Fruit fly (Drosophila melanogaster): ENCODE data around the gene CG17633.
A peak's percentile ranks its signal among the peaks of the same experiment; 100 is the strongest.

CG17633 gene

DNA sequence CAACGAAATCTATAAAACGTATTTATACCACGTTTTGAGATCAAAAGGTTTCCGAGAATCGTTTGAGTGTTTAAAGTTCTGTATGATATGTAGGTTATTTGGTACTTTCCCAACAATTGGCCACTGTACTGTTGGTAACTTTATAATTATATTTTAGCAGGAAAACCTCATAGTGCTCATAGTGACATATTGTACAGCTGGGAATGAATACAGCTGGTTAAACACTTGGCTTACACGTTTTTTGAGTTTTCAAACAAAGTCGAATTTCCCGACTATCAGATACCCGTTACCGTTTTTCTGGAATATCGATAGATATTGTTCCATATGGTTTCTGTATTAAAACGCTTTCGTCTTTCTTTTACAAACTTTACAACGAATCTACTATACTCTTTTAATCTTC, 9.6 kb downstream of the CG17633 start:
- no peak for TF ChIP-seq CG8478 (optimal IDR thresholded peaks at IDR 0.05)

- TF ChIP-seq usp (GFP tag; optimal IDR thresholded peaks at IDR 0.05) (no peak), psq (optimal IDR thresholded peaks at IDR 0.05) (no peak), CG8478 (optimal IDR thresholded peaks at IDR 0.05) (no peak)
Measured at dm6 chr2L:9779147-9779546, 10.3 kb downstream of the CG17633 start.

- TF ChIP-seq Dll (optimal IDR thresholded peaks at IDR 0.05), result no peak
- TF ChIP-seq CG8478 (optimal IDR thresholded peaks at IDR 0.05), result no peak
Measured at dm6 chr2L:9779754-9780153, 10.9 kb downstream of the CG17633 start.

dm6 chr2L:9782176-9782581, 13.3 kb downstream of the CG17633 start, which contains the start of gene IP3K1:
Gene IP3K1 (plus strand): TSS chr2L:9782384.
- TF ChIP-seq psq (optimal IDR thresholded peaks at IDR 0.05) (no peak), usp (GFP tag; optimal IDR thresholded peaks at IDR 0.05) (no peak), EcR (GFP tag; optimal IDR thresholded peaks at IDR 0.05) (peak in 1 of 2 experiments; percentile 81), Dll (optimal IDR thresholded peaks at IDR 0.05) (no peak), CG8478 (optimal IDR thresholded peaks at IDR 0.05) (no peak), pan (optimal IDR thresholded peaks at IDR 0.05) (no peak)

dm6 chr2L:9783130-9783529, 14.3 kb downstream of the CG17633 start:
- no peak for TF ChIP-seq pan (optimal IDR thresholded peaks at IDR 0.05)
- no peak for TF ChIP-seq usp (GFP tag; optimal IDR thresholded peaks at IDR 0.05)
- no peak for TF ChIP-seq EcR (GFP tag; optimal IDR thresholded peaks at IDR 0.05)
- no peak for TF ChIP-seq psq (optimal IDR thresholded peaks at IDR 0.05)

dm6 chr2L:9784468-9784867, 15.6 kb downstream of the CG17633 start:
- no peak for TF ChIP-seq CG8478 (optimal IDR thresholded peaks at IDR 0.05)
- no peak for TF ChIP-seq Dll (optimal IDR thresholded peaks at IDR 0.05)
- TF ChIP-seq EcR (GFP tag; optimal IDR thresholded peaks at IDR 0.05), result no peak
- no peak for TF ChIP-seq pan (optimal IDR thresholded peaks at IDR 0.05)
- TF ChIP-seq psq (optimal IDR thresholded peaks at IDR 0.05), result no peak
- TF ChIP-seq usp (GFP tag; optimal IDR thresholded peaks at IDR 0.05), result no peak

DNA sequence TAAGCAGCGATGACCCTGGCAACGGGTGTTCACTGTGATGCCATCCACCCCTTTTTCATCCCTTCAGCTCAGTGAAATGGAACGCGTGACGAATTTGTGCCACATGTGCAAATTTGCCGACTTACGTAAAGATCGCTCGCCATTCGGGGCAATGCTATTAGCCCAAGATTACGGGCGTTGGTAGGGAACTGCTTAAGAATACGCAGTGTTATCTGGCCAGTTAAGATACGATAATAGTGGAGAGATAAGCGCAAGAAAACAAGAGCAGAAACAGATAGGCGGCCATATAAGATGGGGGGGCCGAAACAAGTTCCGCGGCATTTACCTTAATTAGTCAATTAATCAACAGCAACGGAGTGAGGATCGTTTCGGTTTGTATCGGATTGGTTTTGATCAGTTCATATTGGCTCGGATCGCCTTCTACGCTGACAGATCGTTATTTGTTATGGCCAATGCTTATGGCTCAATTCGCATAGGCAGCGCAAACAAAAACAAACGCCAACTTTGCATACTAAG, 17.1 kb downstream of the CG17633 start:
- TF ChIP-seq psq (optimal IDR thresholded peaks at IDR 0.05), result no peak
- TF ChIP-seq usp (GFP tag; optimal IDR thresholded peaks at IDR 0.05), result no peak
- TF ChIP-seq EcR (GFP tag; optimal IDR thresholded peaks at IDR 0.05), result peak in 1 of 2 experiments; percentile 14
- TF ChIP-seq Dll (optimal IDR thresholded peaks at IDR 0.05), result no peak

DNA sequence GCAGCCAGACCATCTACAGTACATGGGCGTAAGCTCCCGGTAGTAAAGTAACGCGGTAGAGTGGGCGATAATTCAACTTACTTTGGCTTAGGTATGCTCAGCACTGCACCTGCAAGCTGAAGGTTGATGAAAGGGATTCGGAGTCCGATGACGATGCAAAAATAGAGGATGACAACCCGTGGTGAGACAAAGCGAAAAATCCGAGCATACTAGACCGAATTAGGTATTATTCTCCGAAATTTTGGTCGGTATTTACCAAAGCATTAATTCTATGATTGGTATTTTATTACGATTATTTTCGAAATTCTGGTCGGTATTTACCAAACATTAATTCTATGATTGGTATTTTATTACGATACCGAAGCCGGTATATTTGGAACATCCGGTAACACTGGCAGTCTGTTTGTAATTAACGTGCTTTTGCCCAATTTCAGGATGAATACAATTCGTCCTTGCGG, 21.7 kb downstream of the CG17633 start, which contains the start of gene CG4036:
CG4036 (plus strand) TSS at position 348 of the 458 bp plus-strand sequence.
- TF ChIP-seq Dll (optimal IDR thresholded peaks at IDR 0.05) (no peak), usp (GFP tag; optimal IDR thresholded peaks at IDR 0.05) (no peak), psq (optimal IDR thresholded peaks at IDR 0.05) (no peak)

DNA sequence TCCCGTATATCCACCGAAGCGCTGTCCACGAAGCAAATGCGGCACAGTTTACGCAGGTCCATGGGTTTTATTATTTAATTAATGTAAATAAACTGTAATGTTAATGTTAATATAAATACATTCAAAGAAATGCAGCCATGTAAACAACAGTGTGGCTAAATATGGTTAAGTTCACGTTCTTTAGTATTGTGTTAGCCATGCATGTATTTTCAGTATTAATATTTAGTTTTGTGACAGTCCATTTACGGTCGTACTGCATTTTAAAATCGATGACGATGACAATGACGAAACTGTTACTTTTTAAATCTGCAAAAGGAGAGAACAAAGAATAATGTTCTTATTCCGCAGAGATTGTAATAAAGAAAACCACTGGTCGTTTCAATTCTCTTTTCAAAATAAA, 24.1 kb downstream of the CG17633 start, which contains the start of gene CG13123:
CG13123 (minus strand) TSS at position 163 of the 400 bp plus-strand sequence.
- no peak for TF ChIP-seq usp (GFP tag; optimal IDR thresholded peaks at IDR 0.05)
- TF ChIP-seq EcR (GFP tag; optimal IDR thresholded peaks at IDR 0.05), result no peak
- no peak for TF ChIP-seq CG8478 (optimal IDR thresholded peaks at IDR 0.05)
- TF ChIP-seq psq (optimal IDR thresholded peaks at IDR 0.05), result no peak
- no peak for TF ChIP-seq Dll (optimal IDR thresholded peaks at IDR 0.05)
- TF ChIP-seq pan (optimal IDR thresholded peaks at IDR 0.05), result no peak
